Fruit fly (Drosophila melanogaster): Measurements from ENCODE around the gene ArgRS.

DNA sequence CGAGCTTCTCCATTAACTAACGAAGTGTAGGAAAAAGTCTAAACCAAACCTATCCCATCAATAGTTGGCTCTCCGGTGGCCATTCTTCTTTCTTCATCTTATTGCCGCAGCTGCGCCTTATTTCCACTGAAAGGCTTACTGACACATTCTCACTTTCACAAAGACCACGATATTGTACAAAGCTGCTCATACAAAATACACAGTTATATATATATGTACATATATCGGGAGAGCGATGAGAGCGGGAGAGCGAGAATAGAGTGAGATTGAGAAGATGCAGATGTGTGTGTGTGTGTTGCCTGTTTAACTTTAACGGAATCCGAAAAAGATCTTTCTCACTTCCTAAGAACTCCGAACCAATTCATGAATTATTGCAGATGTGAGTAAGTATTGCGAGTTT lies 30.7 kb downstream of the ArgRS start:
- no peak for TF ChIP-seq ham (GFP tag; IDR thresholded peaks at IDR 0.05)
- no peak for TF ChIP-seq slp2 (GFP tag; optimal IDR thresholded peaks at IDR 0.05)
- no peak for TF ChIP-seq Dad (GFP tag; optimal IDR thresholded peaks at IDR 0.05)
- no peak for TF ChIP-seq CG9817 (tag; optimal IDR thresholded peaks at IDR 0.05)
- TF ChIP-seq CG14860 (GFP tag; IDR thresholded peaks at IDR 0.05; ENCODE audit: partially characterized antibody) = no peak
- no peak for TF ChIP-seq MTF-1 (GFP tag; optimal IDR thresholded peaks at IDR 0.05; ENCODE audit: borderline replicate concordance)
